Fruit fly (Drosophila melanogaster) whole organism, embryonic: ENCODE measurements around the gene CG5541.
A peak's percentile ranks its signal among the peaks of the same experiment; 100 is the strongest.

Source experiments
- Bteb2 ChIP-seq: fragments of 200-800 bp; sonication (Bioruptor generic); optimal IDR thresholded peaks from 2 replicates; lab custom pipeline; 2016; ENCODE audit warnings: missing biosample characterization, missing genetic modification characterization
- CG10462 ChIP-seq: fragments of 200-800 bp; sonication (Bioruptor generic); optimal IDR thresholded peaks from 2 replicates; lab custom pipeline; 2016; ENCODE audit warnings: missing biosample characterization, missing genetic modification characterization
- CG10979 ChIP-seq: fragments of 200-800 bp; sonication (Bioruptor generic); optimal IDR thresholded peaks from 2 replicates; lab custom pipeline; 2018; ENCODE audit warnings: missing biosample characterization, mild to moderate bottlenecking, missing genetic modification characterization, moderate library complexity
- CG11560 ChIP-seq: fragments of 200-800 bp; sonication (Bioruptor generic); IDR thresholded peaks from 3 replicates; pipeline ENCODE4 v1.3.6; 2022; ENCODE audit warnings: missing biosample characterization, missing genetic modification characterization
- CG1233 ChIP-seq: fragments of 200-800 bp; sonication (Bioruptor generic); optimal IDR thresholded peaks from 4 replicates; lab custom pipeline; 2018; ENCODE audit warnings: missing biosample characterization, mild to moderate bottlenecking, missing genetic modification characterization
- CG12659 ChIP-seq: fragments of 200-800 bp; sonication (Bioruptor generic); optimal IDR thresholded peaks from 3 replicates; lab custom pipeline; 2017; ENCODE audit warnings: mild to moderate bottlenecking, missing biosample characterization, missing genetic modification reagents, missing genetic modification characterization
- CG13894 ChIP-seq: fragments of 200-800 bp; sonication (Bioruptor generic); optimal IDR thresholded peaks from 3 replicates; lab custom pipeline; 2018; ENCODE audit warnings: missing biosample characterization, mild to moderate bottlenecking, missing genetic modification characterization, moderate library complexity
- CG15514 ChIP-seq: fragments of 200-800 bp; sonication (Bioruptor generic); optimal IDR thresholded peaks from 3 replicates; lab custom pipeline; 2017; ENCODE audit warnings: missing biosample characterization, missing genetic modification characterization, mild to moderate bottlenecking, moderate library complexity, missing genetic modification reagents
- CG17802 ChIP-seq: fragments of 200-800 bp; sonication (Bioruptor generic); optimal IDR thresholded peaks from 2 replicates; lab custom pipeline; 2018; ENCODE audit warnings: missing biosample characterization, mild to moderate bottlenecking, missing genetic modification characterization, moderate library complexity
- CG17829 ChIP-seq: fragments of 200-800 bp; optimal IDR thresholded peaks from 2 replicates; lab custom pipeline; 2019; ENCODE audit warnings: missing biosample characterization, mild to moderate bottlenecking, missing genetic modification characterization, moderate library complexity
- CG18262 ChIP-seq: fragments of 200-800 bp; optimal IDR thresholded peaks from 3 replicates; lab custom pipeline; 2019; ENCODE audit warnings: missing biosample characterization, mild to moderate bottlenecking, missing genetic modification characterization, moderate library complexity
- CG31365 ChIP-seq: fragments of 200-800 bp; sonication (Bioruptor generic); optimal IDR thresholded peaks from 2 replicates; lab custom pipeline; 2018; ENCODE audit warnings: missing biosample characterization, mild to moderate bottlenecking, missing genetic modification characterization
- CG31441 ChIP-seq: fragments of 200-800 bp; sonication (Bioruptor generic); IDR thresholded peaks from 2 replicates; pipeline ENCODE4 v1.3.6; 2022; ENCODE audit warnings: missing biosample characterization, missing genetic modification characterization
- CG3281 ChIP-seq: fragments of 200-800 bp; sonication (Bioruptor generic); optimal IDR thresholded peaks from 3 replicates; lab custom pipeline; 2017; ENCODE audit warnings: missing biosample characterization, mild to moderate bottlenecking, missing genetic modification characterization
- CG5953 ChIP-seq: fragments of 200-800 bp; sonication (Bioruptor generic); IDR thresholded peaks from 2 replicates; pipeline ENCODE4 v1.3.6; 2022; ENCODE audit warnings: missing biosample characterization, missing genetic modification characterization
- D19B ChIP-seq: fragments of 200-800 bp; sonication (Bioruptor generic); optimal IDR thresholded peaks from 2 replicates; lab custom pipeline; 2017; ENCODE audit warnings: missing biosample characterization, mild to moderate bottlenecking, missing genetic modification characterization
- Dfd ChIP-seq, 2 experiments: fragments of >200 bp; optimal IDR thresholded peaks; 2 replicates each; lab custom pipeline; 2017; ENCODE audit warnings: missing biosample characterization in 2 of 2, missing genetic modification characterization in 2 of 2
- Hey ChIP-seq: fragments of 200-800 bp; sonication (Bioruptor generic); optimal IDR thresholded peaks from 3 replicates; lab custom pipeline; 2018; ENCODE audit warnings: missing biosample characterization, mild to moderate bottlenecking, missing genetic modification characterization
- Hr78 ChIP-seq, 2 experiments: fragments of 200-800 bp in 1 of 2; fragments of >200 bp in 1 of 2; sonication (Bioruptor generic) in 1 of 2; optimal IDR thresholded peaks; 2 replicates each; lab custom pipeline; 2017 to 2019; ENCODE audit warnings: missing biosample characterization in 2 of 2, missing genetic modification characterization in 2 of 2, mild to moderate bottlenecking in 1 of 2, moderate library complexity in 1 of 2
- Meics ChIP-seq: fragments of 200-800 bp; sonication (Bioruptor generic); optimal IDR thresholded peaks from 2 replicates; lab custom pipeline; 2017; ENCODE audit warnings: missing biosample characterization, mild to moderate bottlenecking, missing genetic modification characterization
- Mes4 ChIP-seq: fragments of 200-800 bp; sonication (Bioruptor generic); optimal IDR thresholded peaks from 2 replicates; lab custom pipeline; 2016; ENCODE audit warnings: missing biosample characterization, missing genetic modification characterization
- Mrtf ChIP-seq: fragments of 200-800 bp; sonication (Bioruptor generic); IDR thresholded peaks from 3 replicates; pipeline ENCODE4 v1.3.6; 2022; ENCODE audit warnings: missing biosample characterization, missing genetic modification characterization
- NK7.1 ChIP-seq: fragments of 200-800 bp; sonication (Bioruptor generic); optimal IDR thresholded peaks from 3 replicates; lab custom pipeline; 2016; ENCODE audit warnings: missing biosample characterization, missing genetic modification characterization
- Neu2 ChIP-seq: fragments of 200-800 bp; sonication (Bioruptor generic); optimal IDR thresholded peaks from 3 replicates; lab custom pipeline; 2016; ENCODE audit warnings: missing biosample characterization, missing genetic modification characterization, borderline replicate concordance
- ab ChIP-seq: fragments of 200-800 bp; sonication (Bioruptor generic); optimal IDR thresholded peaks from 2 replicates; lab custom pipeline; 2016; ENCODE audit warnings: missing biosample characterization, missing genetic modification characterization
- ac ChIP-seq: fragments of 200-800 bp; sonication (Bioruptor generic); optimal IDR thresholded peaks from 3 replicates; lab custom pipeline; 2017; ENCODE audit warnings: missing biosample characterization, mild to moderate bottlenecking, missing genetic modification characterization
- az2 ChIP-seq: fragments of 200-800 bp; sonication (Bioruptor generic); optimal IDR thresholded peaks from 3 replicates; lab custom pipeline; 2016; ENCODE audit warnings: missing biosample characterization, missing genetic modification characterization
- bsh ChIP-seq, 2 experiments: fragments of 200-800 bp; sonication (Bioruptor generic); optimal IDR thresholded peaks; 2 replicates each; lab custom pipeline; 2017 to 2018; ENCODE audit warnings: mild to moderate bottlenecking in 2 of 2, missing biosample characterization in 2 of 2, missing genetic modification characterization in 2 of 2, moderate library complexity in 1 of 2
- btn ChIP-seq: fragments of 200-800 bp; sonication (Bioruptor generic); optimal IDR thresholded peaks from 2 replicates; lab custom pipeline; 2016; ENCODE audit warnings: missing biosample characterization, missing genetic modification characterization
- dati ChIP-seq: fragments of 200-800 bp; sonication (Bioruptor generic); IDR thresholded peaks from 2 replicates; pipeline ENCODE4 v1.3.6; 2022; ENCODE audit warnings: missing biosample characterization, missing genetic modification characterization
- dmrt11E ChIP-seq: fragments of 200-800 bp; sonication (Bioruptor generic); optimal IDR thresholded peaks from 3 replicates; lab custom pipeline; 2018; ENCODE audit warnings: missing biosample characterization, mild to moderate bottlenecking, missing genetic modification characterization, moderate library complexity
- eve ChIP-seq, 2 experiments: fragments of >200 bp; optimal IDR thresholded peaks; 2 replicates each; lab custom pipeline; 2017; ENCODE audit warnings: missing biosample characterization in 2 of 2, missing genetic modification characterization in 2 of 2
- fd3F ChIP-seq: fragments of 200-800 bp; sonication (Bioruptor generic); optimal IDR thresholded peaks from 2 replicates; lab custom pipeline; 2018; ENCODE audit warnings: missing biosample characterization, mild to moderate bottlenecking, missing genetic modification characterization, moderate library complexity
- gem ChIP-seq: fragments of 200-800 bp; sonication (Bioruptor generic); optimal IDR thresholded peaks from 2 replicates; lab custom pipeline; 2019; ENCODE audit warnings: missing biosample characterization, mild to moderate bottlenecking, missing genetic modification characterization, moderate library complexity
- gfzf ChIP-seq: fragments of 200-800 bp; sonication (Bioruptor generic); optimal IDR thresholded peaks from 2 replicates; lab custom pipeline; 2016; ENCODE audit warnings: missing biosample characterization, mild to moderate bottlenecking, missing genetic modification characterization, moderate library complexity
- ham ChIP-seq: fragments of 200-800 bp; sonication (Bioruptor generic); IDR thresholded peaks from 2 replicates; pipeline ENCODE4 v1.3.6; 2022; ENCODE audit warnings: missing biosample characterization, missing genetic modification characterization
- kay ChIP-seq: fragments of 200-800 bp; sonication (Bioruptor generic); optimal IDR thresholded peaks from 2 replicates; lab custom pipeline; 2016; ENCODE audit warnings: missing biosample characterization, missing genetic modification characterization
- kni ChIP-seq: fragments of 200-800 bp; sonication (Bioruptor generic); optimal IDR thresholded peaks from 3 replicates; lab custom pipeline; 2017; ENCODE audit warnings: mild to moderate bottlenecking, missing biosample characterization, missing genetic modification reagents, missing genetic modification characterization
- lmd ChIP-seq: fragments of 200-800 bp; sonication (Bioruptor generic); IDR thresholded peaks from 2 replicates; pipeline ENCODE4 v1.3.6; 2022; ENCODE audit warnings: missing biosample characterization, missing genetic modification characterization
- maf-S ChIP-seq: fragments of 200-800 bp; sonication (Bioruptor generic); optimal IDR thresholded peaks from 2 replicates; lab custom pipeline; 2016; ENCODE audit warnings: missing biosample characterization, missing genetic modification characterization
- mam ChIP-seq: fragments of 200-800 bp; sonication (Bioruptor generic); optimal IDR thresholded peaks from 3 replicates; lab custom pipeline; 2016; ENCODE audit warnings: missing biosample characterization, missing genetic modification characterization
- nom ChIP-seq: fragments of 200-800 bp; sonication (Bioruptor generic); optimal IDR thresholded peaks from 2 replicates; lab custom pipeline; 2017; ENCODE audit warnings: missing biosample characterization, missing genetic modification characterization, mild to moderate bottlenecking, moderate library complexity, missing genetic modification reagents
- psq ChIP-seq: fragments of 200-800 bp; sonication (Bioruptor generic); optimal IDR thresholded peaks from 2 replicates; lab custom pipeline; 2017; ENCODE audit warnings: missing biosample characterization, missing genetic modification characterization
- salm ChIP-seq: fragments of 200-800 bp; sonication (Bioruptor generic); optimal IDR thresholded peaks from 2 replicates; lab custom pipeline; 2018; ENCODE audit warnings: missing biosample characterization, mild to moderate bottlenecking, missing genetic modification characterization
- sc ChIP-seq, 3 experiments: fragments of >200 bp in 2 of 3; fragments of 200-800 bp in 1 of 3; sonication (Bioruptor generic) in 1 of 3; optimal IDR thresholded peaks; 2 replicates in 2 of 3; 3 replicates in 1 of 3; lab custom pipeline; 2017; ENCODE audit warnings: mild to moderate bottlenecking in 1 of 3, missing biosample characterization in 1 of 3, missing genetic modification characterization in 1 of 3, missing genetic modification reagents in 1 of 3
- scrt ChIP-seq: fragments of 200-800 bp; sonication (Bioruptor generic); optimal IDR thresholded peaks from 2 replicates; lab custom pipeline; 2018; ENCODE audit warnings: missing biosample characterization, mild to moderate bottlenecking, missing genetic modification characterization, moderate library complexity
- slbo ChIP-seq: fragments of 200-800 bp; sonication (Bioruptor generic); IDR thresholded peaks from 2 replicates; pipeline ENCODE4 v1.3.6; 2022; ENCODE audit warnings: missing biosample characterization, missing genetic modification characterization
- tap ChIP-seq: fragments of 200-800 bp; optimal IDR thresholded peaks from 3 replicates; lab custom pipeline; 2019; ENCODE audit warnings: missing biosample characterization, mild to moderate bottlenecking, missing genetic modification characterization, moderate library complexity

Gene CG5541

dm6 chrX:15079945-15080344, 36.0 kb downstream of the CG5541 start:
- TF ChIP-seq CG13894 (tag; lab: Kevin White, UChicago) = peak; percentile 28
- TF ChIP-seq CG31365 = no peak
- peak; percentile 93 for TF ChIP-seq nom (GFP tag; lab: Kevin White, UChicago)
- peak; percentile 2 for TF ChIP-seq D19B (GFP tag; lab: Kevin White, UChicago)
- peak in 1 of 2 experiments; percentile 17 for TF ChIP-seq bsh (GFP tag; optimal IDR thresholded peaks at IDR 0.05; lab: Kevin White, UChicago)
- no peak for TF ChIP-seq CG1233 (GFP tag; lab: Kevin White, UChicago)
- TF ChIP-seq lmd (GFP tag; lab: Robert Waterston, UW) = no peak

dm6 chrX:15080780-15081402, 37.0 kb downstream of the CG5541 start, which contains the start of gene CG33177:
TSS of gene CG33177 (plus strand) at chrX:15081367.
- TF ChIP-seq Hey (tag; lab: Kevin White, UChicago) (no peak), gem (tag; lab: Kevin White, UChicago) (peak; percentile 26), gfzf (GFP tag; lab: Kevin White, UChicago) (no peak), Meics (GFP tag; lab: Kevin White, UChicago) (peak; percentile 4), CG3281 (GFP tag; lab: Kevin White, UChicago) (no peak), dati (no peak), kay (no peak), CG10979 (peak; percentile 58), eve (GFP tag; optimal IDR thresholded peaks at IDR 0.05; lab: Kevin White, UChicago) (peak in 1 of 2 experiments; percentile 68), slbo (GFP tag; lab: Robert Waterston, UW) (peak; percentile 37; the same call in 1 of the 2 replicates), CG31441 (GFP tag; lab: Robert Waterston, UW) (no peak), Hr78 (GFP tag; optimal IDR thresholded peaks at IDR 0.05; lab: Kevin White, UChicago) (no peak), maf-S (no peak), kni (GFP tag; lab: Kevin White, UChicago) (no peak), scrt (GFP tag; lab: Kevin White, UChicago) (no peak), az2 (GFP tag; lab: Kevin White, UChicago) (peak; percentile 9), psq (GFP tag; lab: Kevin White, UChicago) (no peak), ab (GFP tag; lab: Kevin White, UChicago) (no peak), mam (no peak), CG10462 (no peak), CG18262 (tag; lab: Kevin White, UChicago) (peak; percentile 23), dmrt11E (tag; lab: Kevin White, UChicago) (no peak), Dfd (GFP tag; optimal IDR thresholded peaks at IDR 0.05; lab: Kevin White, UChicago) (no peak), salm (tag; lab: Kevin White, UChicago) (no peak), NK7.1 (GFP tag; lab: Kevin White, UChicago) (no peak), CG15514 (GFP tag; lab: Kevin White, UChicago) (peak; percentile 32), Mrtf (no peak), CG17802 (no peak), CG11560 (tag; lab: Robert Waterston, UW) (no peak), Neu2 (GFP tag; lab: Kevin White, UChicago) (no peak), fd3F (GFP tag; lab: Kevin White, UChicago) (no peak), CG5953 (GFP tag; lab: Robert Waterston, UW) (no peak), ac (GFP tag; lab: Kevin White, UChicago) (no peak), Mes4 (GFP tag; lab: Kevin White, UChicago) (peak; percentile 5), btn (GFP tag; lab: Kevin White, UChicago) (no peak), sc (optimal IDR thresholded peaks at IDR 0.05; lab: Kevin White, UChicago) (no peak), sc (GFP tag; optimal IDR thresholded peaks at IDR 0.05; lab: Kevin White, UChicago) (no peak), CG17829 (peak; percentile 35), tap (tag; lab: Kevin White, UChicago) (no peak), CG12659 (peak; percentile 25), ham (no peak), Bteb2 (no peak)
